Fruit fly (Drosophila melanogaster) whole organism, embryonic: ENCODE measurements around the gene CG42404.

Source experiments
- ATbp ChIP-seq: fragments of 200-800 bp; sonication (Bioruptor generic); optimal IDR thresholded peaks from 2 replicates; lab custom pipeline; 2017; ENCODE audit warnings: missing biosample characterization, mild to moderate bottlenecking, missing genetic modification characterization, missing genetic modification reagents
- Bgb ChIP-seq: fragments of 200-800 bp; sonication (Bioruptor generic); IDR thresholded peaks from 2 replicates; pipeline ENCODE4 v1.3.6; 2022; ENCODE audit warnings: missing biosample characterization, missing genetic modification characterization; ENCODE audit not compliant: partially characterized antibody
- CG10366 ChIP-seq: fragments of 200-800 bp; sonication (Bioruptor generic); IDR thresholded peaks from 2 replicates; pipeline ENCODE4 v1.3.6; 2022; ENCODE audit warnings: missing biosample characterization, missing genetic modification characterization
- CG10565 ChIP-seq: fragments of 200-800 bp; sonication (Bioruptor generic); optimal IDR thresholded peaks from 3 replicates; lab custom pipeline; 2016; ENCODE audit warnings: missing biosample characterization, mild to moderate bottlenecking, missing genetic modification characterization
- CG10654 ChIP-seq: fragments of 200-800 bp; sonication (Bioruptor generic); optimal IDR thresholded peaks from 2 replicates; lab custom pipeline; 2016; ENCODE audit warnings: missing biosample characterization, missing genetic modification characterization
- CG11456 ChIP-seq: fragments of 200-800 bp; sonication (Bioruptor generic); IDR thresholded peaks from 3 replicates; pipeline ENCODE4 v1.3.6; 2022; ENCODE audit warnings: missing biosample characterization, missing genetic modification characterization
- CG13894 ChIP-seq: fragments of 200-800 bp; sonication (Bioruptor generic); optimal IDR thresholded peaks from 3 replicates; lab custom pipeline; 2018; ENCODE audit warnings: missing biosample characterization, mild to moderate bottlenecking, missing genetic modification characterization, moderate library complexity
- CG15269 ChIP-seq: fragments of 200-800 bp; sonication (Bioruptor generic); optimal IDR thresholded peaks from 2 replicates; lab custom pipeline; 2018; ENCODE audit warnings: missing biosample characterization, mild to moderate bottlenecking, missing genetic modification characterization, moderate library complexity
- CG15601 ChIP-seq: fragments of 200-800 bp; sonication (Bioruptor generic); optimal IDR thresholded peaks from 3 replicates; lab custom pipeline; 2019; ENCODE audit warnings: missing biosample characterization, mild to moderate bottlenecking, missing genetic modification characterization, moderate library complexity
- CG18011 ChIP-seq: fragments of 200-800 bp; sonication (Bioruptor generic); optimal IDR thresholded peaks from 2 replicates; lab custom pipeline; 2017; ENCODE audit warnings: missing biosample characterization, missing genetic modification characterization, mild to moderate bottlenecking, moderate library complexity, missing genotype
- CG18619 ChIP-seq: fragments of 200-800 bp; sonication (Bioruptor generic); optimal IDR thresholded peaks from 3 replicates; lab custom pipeline; 2017; ENCODE audit warnings: missing biosample characterization, mild to moderate bottlenecking, missing genetic modification characterization
- CG2202 ChIP-seq: fragments of 200-800 bp; sonication (Bioruptor generic); optimal IDR thresholded peaks from 2 replicates; lab custom pipeline; 2018; ENCODE audit warnings: missing biosample characterization, mild to moderate bottlenecking, missing genetic modification characterization
- CG2875 ChIP-seq: fragments of 200-800 bp; sonication (Bioruptor generic); optimal IDR thresholded peaks from 2 replicates; lab custom pipeline; 2017; ENCODE audit warnings: missing biosample characterization, mild to moderate bottlenecking, missing genetic modification characterization, missing genetic modification reagents
- CG31388 ChIP-seq: fragments of 200-800 bp; sonication (Bioruptor generic); optimal IDR thresholded peaks from 2 replicates; lab custom pipeline; 2016; ENCODE audit warnings: missing biosample characterization, missing genetic modification characterization
- CG3281 ChIP-seq: fragments of 200-800 bp; sonication (Bioruptor generic); optimal IDR thresholded peaks from 3 replicates; lab custom pipeline; 2017; ENCODE audit warnings: missing biosample characterization, mild to moderate bottlenecking, missing genetic modification characterization
- CG33557 ChIP-seq: fragments of 200-800 bp; sonication (Bioruptor generic); optimal IDR thresholded peaks from 2 replicates; lab custom pipeline; 2019; ENCODE audit warnings: missing biosample characterization, mild to moderate bottlenecking, missing genetic modification characterization, moderate library complexity
- CG4707 ChIP-seq: fragments of 200-800 bp; sonication (Bioruptor generic); optimal IDR thresholded peaks from 2 replicates; lab custom pipeline; 2018; ENCODE audit warnings: missing biosample characterization, mild to moderate bottlenecking, missing genetic modification characterization, moderate library complexity
- CG6254 ChIP-seq: fragments of 200-800 bp; sonication (Bioruptor generic); optimal IDR thresholded peaks from 3 replicates; lab custom pipeline; 2017; ENCODE audit warnings: mild to moderate bottlenecking, missing biosample characterization, missing genetic modification reagents, missing genetic modification characterization
- CG6654 ChIP-seq: fragments of 200-800 bp; sonication (Bioruptor generic); optimal IDR thresholded peaks from 2 replicates; lab custom pipeline; 2017; ENCODE audit warnings: missing biosample characterization, mild to moderate bottlenecking, missing genetic modification characterization
- CG6683 ChIP-seq: fragments of 200-800 bp; sonication (Bioruptor generic); optimal IDR thresholded peaks from 2 replicates; lab custom pipeline; 2017; ENCODE audit warnings: missing biosample characterization, mild to moderate bottlenecking, missing genetic modification characterization, missing genetic modification reagents
- CG7987 ChIP-seq: fragments of 200-800 bp; sonication (Bioruptor generic); optimal IDR thresholded peaks from 2 replicates; lab custom pipeline; 2018; ENCODE audit warnings: missing biosample characterization, mild to moderate bottlenecking, missing genetic modification characterization, moderate library complexity
- Dad ChIP-seq: fragments of 200-800 bp; sonication (Bioruptor generic); optimal IDR thresholded peaks from 3 replicates; lab custom pipeline; 2016; ENCODE audit warnings: missing biosample characterization, missing genetic modification characterization
- Dbx ChIP-seq: fragments of 200-800 bp; sonication (Bioruptor generic); IDR thresholded peaks from 3 replicates; pipeline ENCODE4 v1.3.6; 2022; ENCODE audit warnings: missing biosample characterization, missing genetic modification characterization
- Deaf1 ChIP-seq: fragments of 200-800 bp; optimal IDR thresholded peaks from 3 replicates; lab custom pipeline; 2019; ENCODE audit warnings: missing biosample characterization, mild to moderate bottlenecking, missing genetic modification characterization, moderate library complexity
- E2f2 ChIP-seq: fragments of 200-800 bp; sonication (Bioruptor generic); IDR thresholded peaks from 2 replicates; pipeline ENCODE4 v1.3.6; 2022; ENCODE audit warnings: missing biosample characterization, missing genetic modification characterization
- Ets97D ChIP-seq: fragments of 200-800 bp; sonication (Bioruptor generic); optimal IDR thresholded peaks from 3 replicates; lab custom pipeline; 2016; ENCODE audit warnings: missing biosample characterization, missing genetic modification characterization
- MBD-R2 ChIP-seq: fragments of 200-800 bp; sonication (Bioruptor generic); IDR thresholded peaks from 2 replicates; pipeline ENCODE4 v1.3.6; 2022; ENCODE audit warnings: missing biosample characterization, missing genetic modification characterization
- Rfx ChIP-seq: fragments of 200-800 bp; sonication (Bioruptor generic); IDR thresholded peaks from 2 replicates; pipeline ENCODE4 v1.3.6; 2022; ENCODE audit warnings: missing biosample characterization, missing genetic modification characterization
- Stat92E ChIP-seq, 3 experiments: fragments of >200 bp in 2 of 3; fragments of 200-800 bp in 1 of 3; sonication (Bioruptor generic) in 1 of 3; optimal IDR thresholded peaks; 2 replicates each; lab custom pipeline; 2017 to 2019; ENCODE audit warnings: missing biosample characterization in 3 of 3, missing genetic modification characterization in 3 of 3, mild to moderate bottlenecking in 1 of 3, moderate library complexity in 1 of 3
- caup ChIP-seq: fragments of 200-800 bp; sonication (Bioruptor generic); optimal IDR thresholded peaks from 3 replicates; lab custom pipeline; 2017; ENCODE audit warnings: missing biosample characterization, mild to moderate bottlenecking, missing genetic modification characterization, moderate library complexity; ENCODE audit not compliant: severe bottlenecking
- corto ChIP-seq: fragments of 200-800 bp; sonication (Bioruptor generic); optimal IDR thresholded peaks from 2 replicates; lab custom pipeline; 2016; ENCODE audit warnings: missing biosample characterization, mild to moderate bottlenecking, missing genetic modification characterization, moderate library complexity
- cwo ChIP-seq: fragments of 200-800 bp; sonication (Bioruptor generic); optimal IDR thresholded peaks from 3 replicates; lab custom pipeline; 2017; ENCODE audit warnings: missing biosample characterization, missing genetic modification characterization, mild to moderate bottlenecking, moderate library complexity, missing genetic modification reagents
- fru ChIP-seq: fragments of >200 bp; optimal IDR thresholded peaks from 2 replicates; lab custom pipeline; 2017
- grn ChIP-seq: fragments of 200-800 bp; sonication (Bioruptor generic); optimal IDR thresholded peaks from 3 replicates; lab custom pipeline; 2017; ENCODE audit warnings: missing biosample characterization, missing genetic modification characterization
- her ChIP-seq: fragments of 200-800 bp; sonication (Bioruptor generic); optimal IDR thresholded peaks from 2 replicates; lab custom pipeline; 2016; ENCODE audit warnings: missing biosample characterization, missing genetic modification characterization
- ind ChIP-seq: fragments of 200-800 bp; sonication (Bioruptor generic); optimal IDR thresholded peaks from 3 replicates; lab custom pipeline; 2016; ENCODE audit warnings: missing biosample characterization, missing genetic modification characterization
- klu ChIP-seq: fragments of 200-800 bp; sonication (Bioruptor generic); IDR thresholded peaks from 2 replicates; pipeline ENCODE4 v1.3.6; 2022; ENCODE audit warnings: missing biosample characterization, missing genetic modification characterization
- lola ChIP-seq, 3 experiments: fragments of >200 bp in 2 of 3; fragments of 200-800 bp in 1 of 3; sonication (Bioruptor generic) in 1 of 3; optimal IDR thresholded peaks; 2 replicates each; lab custom pipeline; 2017 to 2019; ENCODE audit warnings: missing biosample characterization in 3 of 3, missing genetic modification characterization in 3 of 3, mild to moderate bottlenecking in 1 of 3, moderate library complexity in 1 of 3
- nmo ChIP-seq: fragments of 200-800 bp; sonication (Bioruptor generic); optimal IDR thresholded peaks from 2 replicates; lab custom pipeline; 2018; ENCODE audit warnings: missing biosample characterization, mild to moderate bottlenecking, missing genetic modification characterization, moderate library complexity
- otp ChIP-seq: fragments of 200-800 bp; sonication (Bioruptor generic); IDR thresholded peaks from 3 replicates; pipeline ENCODE4, ENCODE4 v1.3.6; 2022; ENCODE audit warnings: missing biosample characterization, missing genetic modification characterization
- psq ChIP-seq: fragments of 200-800 bp; sonication (Bioruptor generic); optimal IDR thresholded peaks from 2 replicates; lab custom pipeline; 2017; ENCODE audit warnings: missing biosample characterization, missing genetic modification characterization
- rib ChIP-seq: fragments of 200-800 bp; sonication (Bioruptor generic); IDR thresholded peaks from 2 replicates; pipeline ENCODE4 v1.3.6; 2022; ENCODE audit warnings: missing biosample characterization, missing genetic modification characterization
- run ChIP-seq: fragments of 200-800 bp; sonication (Bioruptor generic); optimal IDR thresholded peaks from 3 replicates; lab custom pipeline; 2018; ENCODE audit warnings: missing biosample characterization, mild to moderate bottlenecking, missing genetic modification characterization
- sc ChIP-seq, 3 experiments: fragments of >200 bp in 2 of 3; fragments of 200-800 bp in 1 of 3; sonication (Bioruptor generic) in 1 of 3; optimal IDR thresholded peaks; 2 replicates in 2 of 3; 3 replicates in 1 of 3; lab custom pipeline; 2017; ENCODE audit warnings: mild to moderate bottlenecking in 1 of 3, missing biosample characterization in 1 of 3, missing genetic modification characterization in 1 of 3, missing genetic modification reagents in 1 of 3
- sima ChIP-seq: fragments of 200-800 bp; sonication (Bioruptor generic); optimal IDR thresholded peaks from 2 replicates; lab custom pipeline; 2016; ENCODE audit warnings: missing biosample characterization, missing genetic modification characterization
- stwl ChIP-seq: fragments of 200-800 bp; sonication (Bioruptor generic); optimal IDR thresholded peaks from 3 replicates; lab custom pipeline; 2018; ENCODE audit warnings: missing biosample characterization, mild to moderate bottlenecking, missing genetic modification characterization, moderate library complexity
- unc-4 ChIP-seq: fragments of 200-800 bp; sonication (Bioruptor generic); IDR thresholded peaks from 2 replicates; pipeline ENCODE4 v1.3.6; 2022; ENCODE audit warnings: missing biosample characterization, missing genetic modification characterization; ENCODE audit not compliant: partially characterized antibody
- yki ChIP-seq: fragments of >200 bp; optimal IDR thresholded peaks from 3 replicates; lab custom pipeline; 2018

Gene CG42404

DNA sequence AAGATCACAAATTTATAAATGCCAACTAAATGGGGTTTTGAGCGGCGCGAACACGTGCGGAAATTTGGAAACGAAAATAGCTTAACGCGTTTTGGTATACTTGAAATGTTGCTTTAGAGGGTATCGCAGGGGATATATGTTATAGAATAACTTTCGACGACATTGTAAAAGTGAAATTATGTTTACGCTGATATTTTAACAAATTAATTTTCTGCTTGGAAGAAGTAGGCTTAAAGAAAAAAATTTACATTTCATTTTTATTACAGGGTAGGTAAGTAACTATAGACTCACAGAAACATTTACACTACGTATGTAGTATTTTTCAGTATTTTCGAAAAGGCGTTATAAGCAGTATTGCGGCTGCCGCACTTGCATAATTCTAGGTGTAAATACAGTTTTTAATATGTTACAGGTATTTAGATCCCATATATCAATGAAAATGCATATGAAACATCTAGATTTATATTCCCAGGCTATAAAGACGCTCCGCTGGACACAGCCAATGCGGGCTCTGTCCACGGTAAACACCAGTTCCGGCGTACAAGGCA is 20.5 kb upstream of the CG42404 start, which contains the start of the genes Art3 and mRpS10 (continued):
- peak; percentile 100 for TF ChIP-seq run (tag; lab: Kevin White, UChicago)
- TF ChIP-seq CG10654 (GFP tag; lab: Kevin White, UChicago): peak; percentile 100
- TF ChIP-seq CG15601: peak; percentile 99
- peak; percentile 100 for TF ChIP-seq CG31388 (GFP tag; lab: Kevin White, UChicago)
- TF ChIP-seq CG33557 (GFP tag; lab: Kevin White, UChicago): peak; percentile 100
- TF ChIP-seq yki (lab: Kevin White, UChicago): no peak
- peak; percentile 99 for TF ChIP-seq ATbp
- peak; percentile 100 for TF ChIP-seq sima (GFP tag; lab: Kevin White, UChicago)
- peak; percentile 100 for TF ChIP-seq otp (GFP tag; lab: Robert Waterston, UW)
- TF ChIP-seq CG13894 (tag; lab: Kevin White, UChicago): peak; percentile 100
- peak in 1 of 3 experiments; percentile 100 for TF ChIP-seq Stat92E (GFP tag; optimal IDR thresholded peaks at IDR 0.05; lab: Kevin White, UChicago)
- TF ChIP-seq Deaf1 (tag; lab: Kevin White, UChicago): peak; percentile 94
- TF ChIP-seq CG10565 (GFP tag; lab: Kevin White, UChicago): peak; percentile 99
- TF ChIP-seq klu (GFP tag; lab: Robert Waterston, UW): peak; percentile 100
- peak; percentile 100 for TF ChIP-seq CG2875
- peak; percentile 98 for TF ChIP-seq CG4707
- no peak for TF ChIP-seq corto (GFP tag; lab: Kevin White, UChicago)
- TF ChIP-seq rib (GFP tag; lab: Robert Waterston, UW): peak; percentile 100
- TF ChIP-seq CG18619: peak; percentile 100
- peak; percentile 100 for TF ChIP-seq nmo
- TF ChIP-seq CG3281 (GFP tag; lab: Kevin White, UChicago): peak; percentile 100
- TF ChIP-seq her: peak; percentile 98
- TF ChIP-seq CG6683 (GFP tag; lab: Kevin White, UChicago): peak; percentile 99
- TF ChIP-seq unc-4 (GFP tag; lab: Robert Waterston, UW): 0 out of 2 replicates have a peak, but pooled peaks have one; percentile 30
- no peak for TF ChIP-seq sc (optimal IDR thresholded peaks at IDR 0.05; lab: Kevin White, UChicago)
- peak; percentile 100 for TF ChIP-seq sc (GFP tag; optimal IDR thresholded peaks at IDR 0.05; lab: Kevin White, UChicago)
- TF ChIP-seq stwl (tag; lab: Kevin White, UChicago): peak; percentile 98
- peak; percentile 100 for TF ChIP-seq Rfx (GFP tag; lab: Robert Waterston, UW)
- peak; percentile 96 for TF ChIP-seq E2f2
- TF ChIP-seq CG2202: peak; percentile 100
- peak; percentile 96 for TF ChIP-seq CG6654 (GFP tag; lab: Kevin White, UChicago)
- TF ChIP-seq caup: peak; percentile 100
- peak; percentile 93 for TF ChIP-seq CG18011
- peak; percentile 95 for TF ChIP-seq grn (GFP tag; lab: Kevin White, UChicago)
- peak; percentile 100 for TF ChIP-seq Dbx (GFP tag; lab: Robert Waterston, UW)
- TF ChIP-seq fru (lab: Kevin White, UChicago): no peak
- TF ChIP-seq CG7987: peak; percentile 99
- TF ChIP-seq psq: peak; percentile 99
- peak; percentile 100 for TF ChIP-seq MBD-R2
- peak; percentile 100 for TF ChIP-seq CG15269 (tag; lab: Kevin White, UChicago)
- TF ChIP-seq Bgb (GFP tag; lab: Robert Waterston, UW): no peak
- peak; percentile 98 for TF ChIP-seq CG6254
- TF ChIP-seq lola (GFP tag; optimal IDR thresholded peaks at IDR 0.05; lab: Kevin White, UChicago): peak in 1 of 3 experiments; percentile 100
- peak; percentile 99 for TF ChIP-seq cwo (GFP tag; lab: Kevin White, UChicago)
- TF ChIP-seq ind (GFP tag; lab: Kevin White, UChicago): peak; percentile 100
- peak; percentile 100 for TF ChIP-seq CG10366 (GFP tag; lab: Robert Waterston, UW)
- TF ChIP-seq Ets97D: peak; percentile 96
- peak; percentile 100 for TF ChIP-seq CG11456 (GFP tag; lab: Robert Waterston, UW)
- peak; percentile 100 for TF ChIP-seq Dad (GFP tag; lab: Kevin White, UChicago)
